Fruit fly (Drosophila melanogaster): ENCODE measurements around the gene Jig.
A peak's percentile ranks its signal among the peaks of the same experiment; 100 is the strongest.

Gene Jig

dm6 chr3R:14577803-14578493 is 17.2 kb downstream of the Jig start (continued):
- TF ChIP-seq CG30403 (GFP tag; optimal IDR thresholded peaks at IDR 0.05) (peak; percentile 3), Hr51 (GFP tag; optimal IDR thresholded peaks at IDR 0.05) (peak in 1 of 2 experiments; percentile 61), cg (GFP tag; optimal IDR thresholded peaks at IDR 0.05) (peak; percentile 38), CG10462 (GFP tag; optimal IDR thresholded peaks at IDR 0.05) (no peak), Sox102F (GFP tag; optimal IDR thresholded peaks at IDR 0.05) (peak; percentile 57)

- no peak for TF ChIP-seq CG17359 (tag; optimal IDR thresholded peaks at IDR 0.05)
- no peak for TF ChIP-seq CG34224 (GFP tag; IDR thresholded peaks at IDR 0.05; ENCODE audit: partially characterized antibody)
- TF ChIP-seq ATbp (GFP tag; optimal IDR thresholded peaks at IDR 0.05): no peak
- TF ChIP-seq row (GFP tag; IDR thresholded peaks at IDR 0.05): no peak
- peak; percentile 64 to 78 for TF ChIP-seq Trl (optimal IDR thresholded peaks at IDR 0.05)
- TF ChIP-seq Trl (GFP tag; optimal IDR thresholded peaks at IDR 0.05): no peak
- TF ChIP-seq sd (tag; optimal IDR thresholded peaks at IDR 0.05): peak; percentile 70
- no peak for TF ChIP-seq tll (GFP tag; optimal IDR thresholded peaks at IDR 0.05)
- no peak for TF ChIP-seq NC2β (GFP tag; optimal IDR thresholded peaks at IDR 0.05)
- no peak for TF ChIP-seq kni (GFP tag; optimal IDR thresholded peaks at IDR 0.05)
- no peak for TF ChIP-seq NFAT (GFP tag; IDR thresholded peaks at IDR 0.05)
- TF ChIP-seq CG3163 (GFP tag; optimal IDR thresholded peaks at IDR 0.05): peak; percentile 88
Measured at dm6 chr3R:14580045-14580579, 19.4 kb downstream of the Jig start.

- TF ChIP-seq Ada2b (GFP tag; IDR thresholded peaks at IDR 0.05): no peak
- TF ChIP-seq CG10543 (GFP tag; optimal IDR thresholded peaks at IDR 0.05): no peak
- TF ChIP-seq lola (GFP tag; optimal IDR thresholded peaks at IDR 0.05): peak in 1 of 3 experiments; percentile 71
- TF ChIP-seq CG3838 (GFP tag; optimal IDR thresholded peaks at IDR 0.05): no peak
- TF ChIP-seq sim (GFP tag; IDR thresholded peaks at IDR 0.05): no peak
- no peak for TF ChIP-seq CG17802 (tag; optimal IDR thresholded peaks at IDR 0.05)
- no peak for TF ChIP-seq CG1792 (GFP tag; optimal IDR thresholded peaks at IDR 0.05)
- TF ChIP-seq Hand (GFP tag; optimal IDR thresholded peaks at IDR 0.05): no peak
- peak; percentile 22 for TF ChIP-seq CG30403 (GFP tag; optimal IDR thresholded peaks at IDR 0.05)
- TF ChIP-seq sc (optimal IDR thresholded peaks at IDR 0.05): no peak
- TF ChIP-seq sc (GFP tag; optimal IDR thresholded peaks at IDR 0.05): peak; percentile 11
- TF ChIP-seq zen2 (GFP tag; IDR thresholded peaks at IDR 0.05; ENCODE audit: partially characterized antibody): no peak
- peak; percentile 58 for TF ChIP-seq CG18262 (tag; optimal IDR thresholded peaks at IDR 0.05)
- no peak for TF ChIP-seq CG12236 (GFP tag; optimal IDR thresholded peaks at IDR 0.05)
- peak; percentile 65 for TF ChIP-seq zf30C (GFP tag; optimal IDR thresholded peaks at IDR 0.05)
- no peak for TF ChIP-seq BtbVII (GFP tag; optimal IDR thresholded peaks at IDR 0.05)
- TF ChIP-seq Dek (tag; optimal IDR thresholded peaks at IDR 0.05): no peak
- no peak for TF ChIP-seq Sry-δ (GFP tag; optimal IDR thresholded peaks at IDR 0.05)
- TF ChIP-seq CG31441 (GFP tag; IDR thresholded peaks at IDR 0.05): 0 out of 2 replicates have a peak, but pooled peaks have one; percentile 38
- no peak for TF ChIP-seq HmgZ (tag; optimal IDR thresholded peaks at IDR 0.05)
- peak in 1 of 2 experiments; percentile 8 for TF ChIP-seq bsh (GFP tag; optimal IDR thresholded peaks at IDR 0.05)
- TF ChIP-seq chif (GFP tag; optimal IDR thresholded peaks at IDR 0.05): peak in 1 of 2 experiments; percentile 12
- peak; percentile 88 for TF ChIP-seq cad (GFP tag; optimal IDR thresholded peaks at IDR 0.05)
- TF ChIP-seq CG2712 (tag; optimal IDR thresholded peaks at IDR 0.05): peak; percentile 71
- TF ChIP-seq CG12391 (tag; optimal IDR thresholded peaks at IDR 0.05): peak; percentile 50
- TF ChIP-seq gem (tag; optimal IDR thresholded peaks at IDR 0.05): peak; percentile 58
- no peak for TF ChIP-seq CG9876 (GFP tag; optimal IDR thresholded peaks at IDR 0.05)
- peak; percentile 79 for TF ChIP-seq sens (GFP tag)
Measured at dm6 chr3R:14586480-14587443, 26.0 kb downstream of the Jig start.
